Worm (Caenorhabditis elegans): ENCODE measurements around the gene M151.7.

M151.7 gene

DNA sequence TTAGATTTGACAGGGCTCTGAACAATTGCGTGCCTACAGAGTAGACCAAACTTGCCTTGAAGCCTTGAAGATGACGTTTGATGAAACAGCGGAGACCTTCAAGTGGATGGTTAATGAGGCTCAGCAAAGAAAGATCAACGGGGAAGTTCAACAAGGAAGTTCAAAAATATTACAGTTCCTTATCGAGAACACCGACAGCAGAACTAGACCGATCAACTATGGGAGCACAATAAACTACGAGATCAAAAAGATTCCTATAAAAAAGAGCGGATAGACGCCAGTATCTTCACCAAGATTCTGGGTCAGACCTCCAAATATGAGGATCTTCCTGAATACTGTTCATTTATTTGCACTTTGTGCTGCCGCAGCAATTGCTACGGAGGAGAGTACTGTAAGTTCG lies 42.3 kb upstream of the M151.7 start, which contains the start of gene clec-134:
Gene clec-134, plus strand, starts transcription at position 301 of the 400 bp plus-strand sequence.
- TF ChIP-seq mef-2 (tag; optimal IDR thresholded peaks at IDR 0.05) (no peak), mdl-1 (tag; optimal IDR thresholded peaks at IDR 0.05) (no peak), zip-4 (GFP tag; optimal IDR thresholded peaks at IDR 0.05) (no peak), C16A3.4 (tag; optimal IDR thresholded peaks at IDR 0.05) (no peak), ceh-82 (tag; optimal IDR thresholded peaks at IDR 0.05) (no peak), skn-1 (tag; optimal IDR thresholded peaks at IDR 0.05) (no peak), ceh-88 (GFP tag; IDR thresholded peaks at IDR 0.05) (no peak), grh-1 (GFP tag; IDR thresholded peaks at IDR 0.05) (no peak), nhr-11 (tag; optimal IDR thresholded peaks at IDR 0.05) (no peak), hlh-4 (tag; optimal IDR thresholded peaks at IDR 0.05) (no peak), nhr-77 (tag; optimal IDR thresholded peaks at IDR 0.05) (no peak), efl-1 (optimal IDR thresholded peaks at IDR 0.05) (no peak), efl-1 (GFP tag; optimal IDR thresholded peaks at IDR 0.05 in 1 of 2) (no peak), fkh-4 (tag; optimal IDR thresholded peaks at IDR 0.05; ENCODE audit: borderline replicate concordance) (no peak), alr-1 (tag; optimal IDR thresholded peaks at IDR 0.05; ENCODE audit: borderline replicate concordance) (no peak)

DNA sequence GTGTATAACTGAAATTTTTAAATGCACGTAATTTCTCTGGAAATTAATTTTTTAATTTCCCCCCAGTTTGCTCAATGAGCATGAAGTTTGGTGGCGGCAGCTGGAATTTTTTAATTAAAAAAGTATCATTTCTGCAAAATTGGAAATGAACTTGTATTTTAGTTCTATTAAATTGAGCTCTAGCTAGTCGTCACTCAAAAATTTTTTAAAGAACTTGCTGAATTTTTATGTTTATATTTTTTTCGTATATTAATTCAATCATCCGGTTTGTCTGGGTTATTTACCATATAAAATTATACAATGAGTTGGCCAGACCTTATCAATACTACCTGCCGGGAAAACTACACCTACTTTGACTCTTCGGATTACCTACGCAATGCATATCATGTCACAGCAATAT lies 40.4 kb upstream of the M151.7 start, which contains the start of gene srh-59:
Gene srh-59, plus strand, starts transcription at position 301 of the 400 bp plus-strand sequence.
- no peak for TF ChIP-seq hlh-17 (GFP tag; optimal IDR thresholded peaks at IDR 0.05; ENCODE audit: borderline replicate concordance)
- TF ChIP-seq C16A3.4 (tag; optimal IDR thresholded peaks at IDR 0.05) = no peak
- TF ChIP-seq ceh-88 (GFP tag; IDR thresholded peaks at IDR 0.05) = no peak
- TF ChIP-seq fkh-8 (tag; optimal IDR thresholded peaks at IDR 0.05) = no peak
- no peak for TF ChIP-seq unc-130 (tag; optimal IDR thresholded peaks at IDR 0.05)
- TF ChIP-seq xbp-1 (tag; optimal IDR thresholded peaks at IDR 0.05) = no peak
- TF ChIP-seq fkh-4 (tag; optimal IDR thresholded peaks at IDR 0.05; ENCODE audit: borderline replicate concordance) = no peak
- no peak for TF ChIP-seq C34B4.2 (tag; optimal IDR thresholded peaks at IDR 0.05)
- no peak for TF ChIP-seq sptf-1 (tag; optimal IDR thresholded peaks at IDR 0.05)
- TF ChIP-seq lin-13 (GFP tag; optimal IDR thresholded peaks at IDR 0.05) = no peak
- no peak for TF ChIP-seq alr-1 (tag; optimal IDR thresholded peaks at IDR 0.05; ENCODE audit: borderline replicate concordance)
- TF ChIP-seq efl-1 (optimal IDR thresholded peaks at IDR 0.05) = no peak
- no peak for TF ChIP-seq efl-1 (GFP tag; optimal IDR thresholded peaks at IDR 0.05 in 1 of 2)
- no peak for TF ChIP-seq hpl-2 (GFP tag; optimal IDR thresholded peaks at IDR 0.05)
- TF ChIP-seq zag-1 (tag; optimal IDR thresholded peaks at IDR 0.05) = no peak
- TF ChIP-seq nhr-237 (tag; optimal IDR thresholded peaks at IDR 0.05) = no peak
- no peak for TF ChIP-seq lsy-2 (tag; optimal IDR thresholded peaks at IDR 0.05)
- no peak for TF ChIP-seq pax-3 (tag; optimal IDR thresholded peaks at IDR 0.05)

DNA sequence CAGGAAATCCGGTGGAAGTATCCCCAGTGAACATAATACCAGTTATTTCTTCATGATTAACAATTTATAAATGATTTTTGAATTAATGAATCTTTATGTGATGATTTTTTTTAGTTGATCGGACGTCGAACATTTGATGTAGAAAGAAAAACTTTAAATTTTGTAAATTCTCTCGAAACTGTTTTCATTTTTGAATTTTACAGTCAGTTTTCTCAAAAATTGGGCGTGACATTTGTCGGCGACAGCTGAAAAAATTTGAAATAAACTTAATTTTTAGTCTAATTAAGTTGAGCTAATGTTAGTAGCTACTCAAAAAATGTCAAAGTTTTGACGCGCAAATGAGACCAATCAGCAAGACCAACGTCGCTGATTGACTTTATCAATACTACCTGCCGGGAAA lies 38.7 kb upstream of the M151.7 start, which contains the start of gene srh-60:
Gene srh-60, plus strand, starts transcription at position 301 of the 400 bp plus-strand sequence.
- TF ChIP-seq vab-15 (tag; optimal IDR thresholded peaks at IDR 0.05) = no peak
- no peak for TF ChIP-seq swsn-7 (tag; optimal IDR thresholded peaks at IDR 0.05)
- TF ChIP-seq unc-30 (tag; optimal IDR thresholded peaks at IDR 0.05) = no peak
- TF ChIP-seq fkh-4 (tag; optimal IDR thresholded peaks at IDR 0.05; ENCODE audit: borderline replicate concordance) = no peak
- TF ChIP-seq C04F5.9 (tag; optimal IDR thresholded peaks at IDR 0.05) = no peak
- TF ChIP-seq pax-3 (tag; optimal IDR thresholded peaks at IDR 0.05) = no peak
- TF ChIP-seq efl-3 (GFP tag; optimal IDR thresholded peaks at IDR 0.05) = no peak
- no peak for TF ChIP-seq egl-27 (tag; optimal IDR thresholded peaks at IDR 0.05)
- no peak for TF ChIP-seq snpc-4 (tag; optimal IDR thresholded peaks at IDR 0.05)

DNA sequence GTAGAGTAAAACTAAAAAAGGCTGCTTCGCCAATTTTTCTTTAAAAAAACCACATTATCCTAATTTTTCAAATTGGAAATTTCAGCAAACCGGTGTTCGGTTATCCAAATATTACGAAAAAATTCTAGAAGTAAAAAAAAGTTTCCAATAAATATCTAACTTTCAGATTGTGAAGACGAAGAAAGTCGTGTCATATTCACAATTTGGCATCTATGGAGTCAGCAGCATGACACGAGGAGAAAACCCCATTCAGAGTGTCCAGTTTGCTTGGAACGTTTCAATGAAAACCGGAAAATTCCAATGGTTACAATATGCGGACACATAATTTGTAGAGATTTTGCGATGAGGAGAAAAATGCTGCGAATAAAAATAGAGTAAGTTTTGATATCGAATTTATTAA lies 26.8 kb upstream of the M151.7 start, which contains the start of gene Y49F6A.12:
Gene Y49F6A.12, plus strand, starts transcription at position 301 of the 400 bp plus-strand sequence.
- no peak for TF ChIP-seq hlh-4 (tag; optimal IDR thresholded peaks at IDR 0.05)
- no peak for TF ChIP-seq ceh-8 (GFP tag; optimal IDR thresholded peaks at IDR 0.05)
- no peak for TF ChIP-seq nhr-90 (tag; optimal IDR thresholded peaks at IDR 0.05; ENCODE audit: poor library complexity)
